Worm (Caenorhabditis elegans) whole organism, early embryonic: ENCODE data around the gene C45G9.10.

Experiments
- B0310.2 ChIP-seq: sonication (generic microtip); optimal IDR thresholded peaks from 2 replicates; lab custom pipeline; 2016; ENCODE audit warnings: mild to moderate bottlenecking, missing genetic modification characterization, missing compliant biosample characterization
- F13C5.2 ChIP-seq: sonication (generic microtip); optimal IDR thresholded peaks from 2 replicates; lab custom pipeline; 2017; ENCODE audit warnings: mild to moderate bottlenecking, missing genetic modification characterization, inconsistent platforms, missing compliant biosample characterization
- aly-1 ChIP-seq: sonication (generic microtip); optimal IDR thresholded peaks from 2 replicates; lab custom pipeline; 2016; ENCODE audit warnings: missing genetic modification characterization, missing compliant biosample characterization
- ama-1 ChIP-seq: fragments of 150-350 bp; optimal IDR thresholded peaks from 2 replicates; lab custom pipeline; 2014
- ceh-13 ChIP-seq: fragments of 200-800 bp; sonication (Bioruptor generic); optimal IDR thresholded peaks from 2 replicates; lab custom pipeline; 2018; ENCODE audit warnings: mild to moderate bottlenecking, missing genetic modification characterization, missing compliant biosample characterization
- ceh-36 ChIP-seq: sonication (generic microtip); optimal IDR thresholded peaks from 2 replicates; lab custom pipeline; 2016; ENCODE audit warnings: missing genetic modification characterization, inconsistent platforms, missing compliant biosample characterization
- ets-7 ChIP-seq: sonication (generic microtip); optimal IDR thresholded peaks from 2 replicates; lab custom pipeline; 2016; ENCODE audit warnings: missing genotype, missing genetic modification characterization, missing compliant biosample characterization
- flt-1 ChIP-seq: fragments of 200-800 bp; sonication (Bioruptor generic); IDR thresholded peaks from 2 replicates; pipeline ENCODE4 v1.3.6; 2022; ENCODE audit warnings: missing genetic modification characterization, missing compliant biosample characterization
- hmg-4 ChIP-seq: fragments of 200-800 bp; sonication (Bioruptor generic); optimal IDR thresholded peaks from 2 replicates; lab custom pipeline; 2018; ENCODE audit warnings: mild to moderate bottlenecking, missing genetic modification characterization, missing compliant biosample characterization
- hnd-1 ChIP-seq: sonication (generic microtip); optimal IDR thresholded peaks from 2 replicates; lab custom pipeline; 2016; ENCODE audit warnings: missing genetic modification characterization, missing compliant biosample characterization
- pes-1 ChIP-seq: fragments of 200-800 bp; sonication (Bioruptor generic); IDR thresholded peaks from 2 replicates; pipeline ENCODE4 v1.3.6; 2022; ENCODE audit warnings: missing genetic modification reagents, missing genetic modification characterization, missing compliant biosample characterization
- tbx-11 ChIP-seq: fragments of 200-800 bp; sonication (Bioruptor generic); IDR thresholded peaks from 2 replicates; pipeline ENCODE4 v1.3.6; 2022; ENCODE audit warnings: missing genetic modification characterization, missing compliant biosample characterization
- tbx-37 ChIP-seq: fragments of 200-800 bp; sonication (Bioruptor generic); conservative IDR thresholded peaks from 2 replicates; pipeline ENCODE4 v1.3.6; 2022; ENCODE audit warnings: missing genetic modification reagents, missing genetic modification characterization, missing compliant biosample characterization
- tra-4 ChIP-seq: sonication (generic microtip); optimal IDR thresholded peaks from 2 replicates; lab custom pipeline; 2017; ENCODE audit warnings: missing genetic modification characterization, missing compliant biosample characterization

ce11 chrIII:5042112-5042511, 19.6 kb downstream of the C45G9.10 start, which contains the start of gene nlp-43:
- no peak for TF ChIP-seq B0310.2
- TF ChIP-seq tbx-11 (GFP tag; lab: Robert Waterston, UW) = no peak
- TF ChIP-seq tra-4 = no peak
- TF ChIP-seq ama-1 (lab: Kevin White, UChicago) = no peak
- no peak for TF ChIP-seq flt-1 (GFP tag; lab: Robert Waterston, UW)
- no peak for TF ChIP-seq aly-1 (tag; lab: Kevin White, UChicago)
- TF ChIP-seq ets-7 (tag; lab: Kevin White, UChicago) = no peak
- no peak for TF ChIP-seq ceh-13 (GFP tag; lab: Kevin White, UChicago)
- no peak for TF ChIP-seq F13C5.2 (tag; lab: Kevin White, UChicago)
- no peak for TF ChIP-seq tbx-37 (GFP tag; lab: Robert Waterston, UW)
- TF ChIP-seq hnd-1 = no peak
- no peak for TF ChIP-seq ceh-36
- TF ChIP-seq hmg-4 (GFP tag; lab: Kevin White, UChicago) = no peak
- no peak for TF ChIP-seq pes-1 (GFP tag; lab: Robert Waterston, UW)
